Fruit fly (Drosophila melanogaster) whole organism, wandering third instar larva: Measurements from ENCODE around the gene mldr.

ENCODE experiments used
- Hr78 ChIP-seq: fragments of >200 bp; optimal IDR thresholded peaks from 2 replicates; lab custom pipeline; 2017; ENCODE audit warnings: missing biosample characterization, missing genetic modification characterization
- Myc ChIP-seq: fragments of >200 bp; optimal IDR thresholded peaks from 2 replicates; lab custom pipeline; 2017
- ey ChIP-seq: fragments of 200-800 bp; sonication (Bioruptor generic); optimal IDR thresholded peaks from 2 replicates; lab custom pipeline; 2016; ENCODE audit warnings: missing biosample characterization, missing genetic modification characterization
- h ChIP-seq: fragments of 200-800 bp; sonication (Bioruptor generic); optimal IDR thresholded peaks from 3 replicates; lab custom pipeline; 2016; ENCODE audit warnings: missing biosample characterization, mild to moderate bottlenecking, missing genetic modification characterization
- psq ChIP-seq: fragments of 200-800 bp; sonication (Bioruptor generic); optimal IDR thresholded peaks from 3 replicates; lab custom pipeline; 2017; ENCODE audit warnings: missing biosample characterization, mild to moderate bottlenecking, missing genetic modification characterization, moderate library complexity

- no peak for TF ChIP-seq Myc (lab: Kevin White, UChicago)
- no peak for TF ChIP-seq ey (GFP tag; lab: Kevin White, UChicago)
- no peak for TF ChIP-seq psq (GFP tag; lab: Kevin White, UChicago)
- no peak for TF ChIP-seq Hr78
- TF ChIP-seq h (GFP tag; lab: Kevin White, UChicago), result no peak
Measured at dm6 chrX:6252897-6253540, 38.1 kb upstream of the mldr start.
